Fruit fly (Drosophila melanogaster) whole organism, embryonic: ENCODE data around the gene dlp.

Experiments used
- CG14965 ChIP-seq: fragments of 200-800 bp; sonication (Bioruptor generic); optimal IDR thresholded peaks from 2 replicates; lab custom pipeline; 2016; ENCODE audit warnings: missing biosample characterization, missing genetic modification characterization, borderline replicate concordance
- CG15479 ChIP-seq: fragments of 200-800 bp; sonication (Bioruptor generic); optimal IDR thresholded peaks from 3 replicates; lab custom pipeline; 2019; ENCODE audit warnings: missing biosample characterization, mild to moderate bottlenecking, missing genetic modification characterization, moderate library complexity
- CG17912 ChIP-seq: fragments of 200-800 bp; sonication (Bioruptor generic); optimal IDR thresholded peaks from 2 replicates; lab custom pipeline; 2018; ENCODE audit warnings: missing biosample characterization, mild to moderate bottlenecking, missing genetic modification characterization
- CG1832 ChIP-seq: fragments of 200-800 bp; sonication (Bioruptor generic); optimal IDR thresholded peaks from 2 replicates; lab custom pipeline; 2017; ENCODE audit warnings: missing biosample characterization, mild to moderate bottlenecking, missing genetic modification characterization, inconsistent platforms
- CG18599 ChIP-seq: fragments of 200-800 bp; sonication (Bioruptor generic); optimal IDR thresholded peaks from 3 replicates; lab custom pipeline; 2017; ENCODE audit warnings: missing biosample characterization, missing genetic modification characterization, mild to moderate bottlenecking, moderate library complexity, missing genetic modification reagents
- CG2120 ChIP-seq: fragments of 200-800 bp; sonication (Bioruptor generic); optimal IDR thresholded peaks from 3 replicates; lab custom pipeline; 2016; ENCODE audit warnings: missing biosample characterization, missing genetic modification characterization
- CG2875 ChIP-seq: fragments of 200-800 bp; sonication (Bioruptor generic); optimal IDR thresholded peaks from 2 replicates; lab custom pipeline; 2017; ENCODE audit warnings: missing biosample characterization, mild to moderate bottlenecking, missing genetic modification characterization, missing genetic modification reagents
- CG2889 ChIP-seq: fragments of 200-800 bp; sonication (Bioruptor generic); IDR thresholded peaks from 3 replicates; pipeline ENCODE4 v1.3.6; 2022; ENCODE audit warnings: missing biosample characterization, missing genetic modification characterization
- CG31441 ChIP-seq: fragments of 200-800 bp; sonication (Bioruptor generic); IDR thresholded peaks from 2 replicates; pipeline ENCODE4 v1.3.6; 2022; ENCODE audit warnings: missing biosample characterization, missing genetic modification characterization
- CG4707 ChIP-seq: fragments of 200-800 bp; sonication (Bioruptor generic); optimal IDR thresholded peaks from 2 replicates; lab custom pipeline; 2018; ENCODE audit warnings: missing biosample characterization, mild to moderate bottlenecking, missing genetic modification characterization, moderate library complexity
- CG6254 ChIP-seq: fragments of 200-800 bp; sonication (Bioruptor generic); optimal IDR thresholded peaks from 3 replicates; lab custom pipeline; 2017; ENCODE audit warnings: mild to moderate bottlenecking, missing biosample characterization, missing genetic modification reagents, missing genetic modification characterization
- CG6689 ChIP-seq: fragments of 200-800 bp; sonication (Bioruptor generic); IDR thresholded peaks from 2 replicates; pipeline ENCODE4 v1.3.6; 2022; ENCODE audit warnings: missing biosample characterization, missing genetic modification characterization
- CG8944 ChIP-seq: fragments of 200-800 bp; sonication (Bioruptor generic); optimal IDR thresholded peaks from 3 replicates; lab custom pipeline; 2016; ENCODE audit warnings: missing biosample characterization, missing genetic modification characterization
- CG9727 ChIP-seq: fragments of 200-800 bp; sonication (Bioruptor generic); optimal IDR thresholded peaks from 3 replicates; lab custom pipeline; 2017; ENCODE audit warnings: missing biosample characterization, mild to moderate bottlenecking, missing genetic modification characterization
- D19B ChIP-seq: fragments of 200-800 bp; sonication (Bioruptor generic); optimal IDR thresholded peaks from 2 replicates; lab custom pipeline; 2017; ENCODE audit warnings: missing biosample characterization, mild to moderate bottlenecking, missing genetic modification characterization
- Ets65A ChIP-seq: fragments of 200-800 bp; sonication (Bioruptor generic); peaks from one replicate; lab custom pipeline; 2016; ENCODE audit warnings: missing biosample characterization, missing genetic modification characterization
- Hey ChIP-seq: fragments of 200-800 bp; sonication (Bioruptor generic); optimal IDR thresholded peaks from 3 replicates; lab custom pipeline; 2018; ENCODE audit warnings: missing biosample characterization, mild to moderate bottlenecking, missing genetic modification characterization
- Hsf ChIP-seq: fragments of 200-800 bp; sonication (Bioruptor generic); optimal IDR thresholded peaks from 3 replicates; lab custom pipeline; 2016; ENCODE audit warnings: missing biosample characterization, missing genetic modification characterization
- Lim3 ChIP-seq: fragments of 200-800 bp; sonication (Bioruptor generic); IDR thresholded peaks from 2 replicates; pipeline ENCODE4 v1.3.6; 2022; ENCODE audit warnings: missing biosample characterization, missing genetic modification characterization
- Max ChIP-seq: fragments of 200-800 bp; sonication (Bioruptor generic); optimal IDR thresholded peaks from 2 replicates; lab custom pipeline; 2016; ENCODE audit warnings: missing biosample characterization, mild to moderate bottlenecking, missing genetic modification characterization
- Med ChIP-seq: fragments of 200-800 bp; sonication (Bioruptor generic); peaks from one replicate; lab custom pipeline; 2016; ENCODE audit warnings: missing biosample characterization, missing genetic modification characterization, mild to moderate bottlenecking, inconsistent platforms, moderate library complexity
- Nf-YB ChIP-seq: fragments of 200-800 bp; sonication (Bioruptor generic); optimal IDR thresholded peaks from 3 replicates; lab custom pipeline; 2019; ENCODE audit warnings: missing biosample characterization, mild to moderate bottlenecking, missing genetic modification characterization, moderate library complexity
- Nf-YC ChIP-seq: fragments of 200-800 bp; optimal IDR thresholded peaks from 3 replicates; lab custom pipeline; 2019; ENCODE audit warnings: missing biosample characterization, mild to moderate bottlenecking, missing genetic modification characterization, moderate library complexity
- Opbp ChIP-seq: fragments of 200-800 bp; sonication (Bioruptor generic); IDR thresholded peaks from 3 replicates; pipeline ENCODE4 v1.3.6; 2022; ENCODE audit warnings: missing biosample characterization, missing genetic modification characterization; ENCODE audit not compliant: partially characterized antibody
- Vsx1 ChIP-seq: fragments of 200-800 bp; sonication (Bioruptor generic); optimal IDR thresholded peaks from 2 replicates; lab custom pipeline; 2017; ENCODE audit warnings: missing biosample characterization, mild to moderate bottlenecking, missing genetic modification characterization, missing genetic modification reagents
- abd-A ChIP-seq: fragments of 200-800 bp; sonication (Bioruptor generic); optimal IDR thresholded peaks from 3 replicates; lab custom pipeline; 2019; ENCODE audit warnings: missing biosample characterization, mild to moderate bottlenecking, missing genetic modification characterization, moderate library complexity
- ase ChIP-seq: fragments of 200-800 bp; sonication (Bioruptor generic); IDR thresholded peaks from 3 replicates; pipeline ENCODE4 v1.3.6; 2022; ENCODE audit warnings: missing biosample characterization, missing genetic modification characterization
- crol ChIP-seq: fragments of 200-800 bp; sonication (Bioruptor generic); IDR thresholded peaks from 2 replicates; pipeline ENCODE4 v1.3.6; 2022; ENCODE audit warnings: missing biosample characterization, missing genetic modification characterization
- gsb-n ChIP-seq: fragments of 200-800 bp; sonication (Bioruptor generic); optimal IDR thresholded peaks from 3 replicates; lab custom pipeline; 2018; ENCODE audit warnings: missing biosample characterization, mild to moderate bottlenecking, missing genetic modification characterization
- insv ChIP-seq, 2 experiments: fragments of 200-800 bp; sonication (Bioruptor generic); optimal IDR thresholded peaks; 3 replicates each; lab custom pipeline; 2016 to 2018; ENCODE audit warnings: missing biosample characterization in 2 of 2, missing genetic modification characterization in 2 of 2
- jumu ChIP-seq: fragments of 200-800 bp; sonication (Bioruptor generic); optimal IDR thresholded peaks from 3 replicates; lab custom pipeline; 2016; ENCODE audit warnings: missing biosample characterization, missing genetic modification characterization
- kni ChIP-seq: fragments of 200-800 bp; sonication (Bioruptor generic); optimal IDR thresholded peaks from 3 replicates; lab custom pipeline; 2017; ENCODE audit warnings: mild to moderate bottlenecking, missing biosample characterization, missing genetic modification reagents, missing genetic modification characterization
- mam ChIP-seq: fragments of 200-800 bp; sonication (Bioruptor generic); optimal IDR thresholded peaks from 3 replicates; lab custom pipeline; 2016; ENCODE audit warnings: missing biosample characterization, missing genetic modification characterization
- mld ChIP-seq: fragments of 200-800 bp; sonication (Bioruptor generic); IDR thresholded peaks from 3 replicates; pipeline ENCODE4 v1.3.6; 2022; ENCODE audit warnings: missing biosample characterization, missing genetic modification characterization; ENCODE audit not compliant: partially characterized antibody
- nerfin-1 ChIP-seq: fragments of 200-800 bp; sonication (Bioruptor generic); optimal IDR thresholded peaks from 3 replicates; lab custom pipeline; 2019; ENCODE audit warnings: missing biosample characterization, mild to moderate bottlenecking, missing genetic modification characterization, moderate library complexity
- odd ChIP-seq: fragments of 200-800 bp; sonication (Bioruptor generic); optimal IDR thresholded peaks from 2 replicates; lab custom pipeline; 2017; ENCODE audit warnings: missing biosample characterization, mild to moderate bottlenecking, missing genetic modification characterization
- otp ChIP-seq: fragments of 200-800 bp; sonication (Bioruptor generic); IDR thresholded peaks from 3 replicates; pipeline ENCODE4, ENCODE4 v1.3.6; 2022; ENCODE audit warnings: missing biosample characterization, missing genetic modification characterization
- pros ChIP-seq: fragments of 200-800 bp; sonication (Bioruptor generic); optimal IDR thresholded peaks from 3 replicates; lab custom pipeline; 2019; ENCODE audit warnings: missing biosample characterization, mild to moderate bottlenecking, missing genetic modification characterization, moderate library complexity
- run ChIP-seq: fragments of 200-800 bp; sonication (Bioruptor generic); optimal IDR thresholded peaks from 3 replicates; lab custom pipeline; 2018; ENCODE audit warnings: missing biosample characterization, mild to moderate bottlenecking, missing genetic modification characterization
- seq ChIP-seq: fragments of 200-800 bp; sonication (Bioruptor generic); IDR thresholded peaks from 2 replicates; pipeline ENCODE4 v1.3.6; 2022; ENCODE audit warnings: missing biosample characterization, missing genetic modification characterization
- slbo ChIP-seq: fragments of 200-800 bp; sonication (Bioruptor generic); IDR thresholded peaks from 2 replicates; pipeline ENCODE4 v1.3.6; 2022; ENCODE audit warnings: missing biosample characterization, missing genetic modification characterization
- sqz ChIP-seq: fragments of 200-800 bp; sonication (Bioruptor generic); optimal IDR thresholded peaks from 3 replicates; lab custom pipeline; 2018; ENCODE audit warnings: missing biosample characterization, mild to moderate bottlenecking, missing genetic modification characterization
- tgo ChIP-seq: fragments of 200-800 bp; sonication (Bioruptor generic); IDR thresholded peaks from 3 replicates; pipeline ENCODE4 v1.3.6; 2022; ENCODE audit warnings: missing biosample characterization, missing genetic modification characterization
- tll ChIP-seq, 2 experiments: fragments of 200-800 bp in 1 of 2; fragments of >200 bp in 1 of 2; sonication (Bioruptor generic) in 1 of 2; optimal IDR thresholded peaks; 2 replicates each; lab custom pipeline; 2017 to 2019; ENCODE audit warnings: missing biosample characterization in 2 of 2, missing genetic modification characterization in 2 of 2, mild to moderate bottlenecking in 1 of 2, moderate library complexity in 1 of 2
- vvl ChIP-seq: fragments of 200-800 bp; sonication (Bioruptor generic); IDR thresholded peaks from 2 replicates; pipeline ENCODE4 v1.3.6; 2022; ENCODE audit warnings: missing biosample characterization, missing genetic modification characterization
- z ChIP-seq: fragments of 200-800 bp; sonication (Bioruptor generic); IDR thresholded peaks from 3 replicates; pipeline ENCODE4 v1.3.6; 2022; ENCODE audit warnings: missing biosample characterization, missing genetic modification characterization

dlp gene

dm6 chr3L:14582736-14583135 is 49.7 kb upstream of the dlp start:
- TF ChIP-seq tll (GFP tag; optimal IDR thresholded peaks at IDR 0.05; lab: Kevin White, UChicago) (peak in 1 of 2 experiments; percentile 96), Med (no peak), Ets65A (GFP tag; lab: Kevin White, UChicago) (peak; percentile 85)

dm6 chr3L:14583803-14584202 is 48.6 kb upstream of the dlp start:
- 0 out of 3 replicates have a peak, but pooled peaks have one; percentile 10 for TF ChIP-seq Opbp (GFP tag; lab: Robert Waterston, UW)
- TF ChIP-seq CG15479 (GFP tag; lab: Kevin White, UChicago), result peak; percentile 67
- no peak for TF ChIP-seq CG6689
- peak; percentile 74 for TF ChIP-seq Ets65A (GFP tag; lab: Kevin White, UChicago)

- TF ChIP-seq jumu (GFP tag; lab: Kevin White, UChicago), result no peak
- no peak for TF ChIP-seq CG2889 (GFP tag; lab: Robert Waterston, UW)
- peak; percentile 76 for TF ChIP-seq Hey (tag; lab: Kevin White, UChicago)
- no peak for TF ChIP-seq insv (GFP tag; optimal IDR thresholded peaks at IDR 0.05; lab: Kevin White, UChicago)
- peak; percentile 93 for TF ChIP-seq abd-A (tag; lab: Kevin White, UChicago)
- no peak for TF ChIP-seq odd (GFP tag; lab: Kevin White, UChicago)
- 0 out of 2 replicates have a peak, but pooled peaks have one; percentile 37 for TF ChIP-seq seq (GFP tag; lab: Robert Waterston, UW)
- TF ChIP-seq otp (GFP tag; lab: Robert Waterston, UW), result 0 out of 3 replicates have a peak, but pooled peaks have one; percentile 6
- TF ChIP-seq CG18599 (GFP tag; lab: Kevin White, UChicago), result peak; percentile 19
- TF ChIP-seq vvl, result no peak
- no peak for TF ChIP-seq slbo (GFP tag; lab: Robert Waterston, UW)
- TF ChIP-seq crol (GFP tag; lab: Robert Waterston, UW), result peak; percentile 52; the same call in 1 of the 2 replicates
- peak; percentile 77 for TF ChIP-seq Nf-YC
- peak; percentile 10 for TF ChIP-seq run (tag; lab: Kevin White, UChicago)
- TF ChIP-seq Max (GFP tag; lab: Kevin White, UChicago), result no peak
- no peak for TF ChIP-seq CG2120 (GFP tag; lab: Kevin White, UChicago)
- TF ChIP-seq CG2875 (GFP tag; lab: Kevin White, UChicago), result no peak
- no peak for TF ChIP-seq CG9727 (GFP tag; lab: Kevin White, UChicago)
- no peak for TF ChIP-seq kni (GFP tag; lab: Kevin White, UChicago)
- no peak for TF ChIP-seq tgo
- TF ChIP-seq z (GFP tag; lab: Robert Waterston, UW), result 0 out of 3 replicates have a peak, but pooled peaks have one; percentile 31
- TF ChIP-seq Ets65A (GFP tag; lab: Kevin White, UChicago), result peak; percentile 61
- TF ChIP-seq nerfin-1 (tag; lab: Kevin White, UChicago), result peak; percentile 49
- no peak for TF ChIP-seq CG8944 (GFP tag; lab: Kevin White, UChicago)
- TF ChIP-seq Lim3, result no peak
- TF ChIP-seq CG31441, result no peak
- peak; percentile 71 for TF ChIP-seq Nf-YB
- no peak for TF ChIP-seq CG4707 (GFP tag; lab: Kevin White, UChicago)
- TF ChIP-seq mld (GFP tag; lab: Robert Waterston, UW), result no peak
Observed at dm6 chr3L:14590964-14591363, 41.4 kb upstream of the dlp start.

dm6 chr3L:14592166-14592565 is 40.2 kb upstream of the dlp start:
- TF ChIP-seq CG6254 (GFP tag; lab: Kevin White, UChicago), result peak; percentile 87
- no peak for TF ChIP-seq Hsf (GFP tag; lab: Kevin White, UChicago)
- TF ChIP-seq CG17912, result no peak
- peak; percentile 20 for TF ChIP-seq CG1832 (GFP tag; lab: Kevin White, UChicago)
- TF ChIP-seq sqz (GFP tag; lab: Kevin White, UChicago), result peak; percentile 89
- TF ChIP-seq pros (GFP tag; lab: Kevin White, UChicago), result peak; percentile 50
- TF ChIP-seq Vsx1, result no peak
- no peak for TF ChIP-seq CG14965
- no peak for TF ChIP-seq D19B
- TF ChIP-seq crol (GFP tag; lab: Robert Waterston, UW), result peak; percentile 84
- no peak for TF ChIP-seq ase (GFP tag; lab: Robert Waterston, UW)
- no peak for TF ChIP-seq Nf-YC
- TF ChIP-seq mam (GFP tag; lab: Kevin White, UChicago), result no peak
- peak; percentile 16 for TF ChIP-seq gsb-n
